Fruit fly (Drosophila melanogaster) whole organism, embryonic: Measurements from ENCODE around the gene CG1143.

Experiments
- Adf1 ChIP-seq: fragments of 200-800 bp; sonication (Bioruptor generic); IDR thresholded peaks from 2 replicates; pipeline ENCODE4 v1.3.6; 2022; ENCODE audit warnings: missing biosample characterization, missing genetic modification characterization
- Atf3 ChIP-seq: fragments of 200-800 bp; sonication (Bioruptor generic); optimal IDR thresholded peaks from 3 replicates; lab custom pipeline; 2016; ENCODE audit warnings: missing biosample characterization, missing genetic modification characterization
- CG13424 ChIP-seq: fragments of 200-800 bp; sonication (Bioruptor generic); optimal IDR thresholded peaks from 2 replicates; lab custom pipeline; 2019; ENCODE audit warnings: missing biosample characterization, mild to moderate bottlenecking, missing genetic modification characterization, moderate library complexity
- CG13624 ChIP-seq: fragments of 200-800 bp; sonication (Bioruptor generic); optimal IDR thresholded peaks from 2 replicates; lab custom pipeline; 2016; ENCODE audit warnings: missing biosample characterization, missing genetic modification characterization
- CG15514 ChIP-seq: fragments of 200-800 bp; sonication (Bioruptor generic); optimal IDR thresholded peaks from 3 replicates; lab custom pipeline; 2017; ENCODE audit warnings: missing biosample characterization, missing genetic modification characterization, mild to moderate bottlenecking, moderate library complexity, missing genetic modification reagents
- CG17385 ChIP-seq: fragments of 200-800 bp; sonication (Bioruptor generic); optimal IDR thresholded peaks from 3 replicates; lab custom pipeline; 2018; ENCODE audit warnings: missing biosample characterization, mild to moderate bottlenecking, missing genetic modification characterization
- CG2129 ChIP-seq: fragments of 200-800 bp; sonication (Bioruptor generic); IDR thresholded peaks from 2 replicates; pipeline ENCODE4 v1.3.6; 2022; ENCODE audit warnings: missing biosample characterization, missing genetic modification characterization; ENCODE audit not compliant: partially characterized antibody
- CG32532 ChIP-seq: fragments of 200-800 bp; sonication (Bioruptor generic); IDR thresholded peaks from 2 replicates; pipeline ENCODE4 v1.3.6; 2022; ENCODE audit warnings: missing biosample characterization, missing genetic modification characterization
- CG3281 ChIP-seq: fragments of 200-800 bp; sonication (Bioruptor generic); optimal IDR thresholded peaks from 3 replicates; lab custom pipeline; 2017; ENCODE audit warnings: missing biosample characterization, mild to moderate bottlenecking, missing genetic modification characterization
- CG34376 ChIP-seq: fragments of 200-800 bp; sonication (Bioruptor generic); optimal IDR thresholded peaks from 2 replicates; lab custom pipeline; 2018; ENCODE audit warnings: missing biosample characterization, mild to moderate bottlenecking, missing genetic modification characterization
- CG4404 ChIP-seq: fragments of 200-800 bp; sonication (Bioruptor generic); IDR thresholded peaks from 2 replicates; pipeline ENCODE4 v1.3.6; 2022; ENCODE audit warnings: missing biosample characterization, missing genetic modification characterization
- CG4424 ChIP-seq: fragments of 200-800 bp; sonication (Bioruptor generic); optimal IDR thresholded peaks from 3 replicates; lab custom pipeline; 2016; ENCODE audit warnings: missing biosample characterization, missing genetic modification characterization
- CG6272 ChIP-seq: fragments of 200-800 bp; sonication (Bioruptor generic); IDR thresholded peaks from 2 replicates; pipeline ENCODE4 v1.3.6; 2022; ENCODE audit warnings: missing biosample characterization, missing genetic modification characterization
- CG6689 ChIP-seq: fragments of 200-800 bp; sonication (Bioruptor generic); IDR thresholded peaks from 2 replicates; pipeline ENCODE4 v1.3.6; 2022; ENCODE audit warnings: missing biosample characterization, missing genetic modification characterization
- CG6813 ChIP-seq: fragments of 200-800 bp; sonication (Bioruptor generic); optimal IDR thresholded peaks from 2 replicates; lab custom pipeline; 2017; ENCODE audit warnings: missing biosample characterization, missing genetic modification characterization, mild to moderate bottlenecking, moderate library complexity, missing genetic modification reagents
- CG7372 ChIP-seq: fragments of 200-800 bp; sonication (Bioruptor generic); IDR thresholded peaks from 2 replicates; pipeline ENCODE4 v1.3.6; 2022; ENCODE audit warnings: missing biosample characterization, missing genetic modification characterization
- CG7745 ChIP-seq: fragments of 200-800 bp; sonication (Bioruptor generic); optimal IDR thresholded peaks from 2 replicates; lab custom pipeline; 2018; ENCODE audit warnings: missing biosample characterization, mild to moderate bottlenecking, missing genetic modification characterization, moderate library complexity
- CG8281 ChIP-seq: fragments of 200-800 bp; sonication (Bioruptor generic); optimal IDR thresholded peaks from 2 replicates; lab custom pipeline; 2018; ENCODE audit warnings: missing biosample characterization, mild to moderate bottlenecking, missing genetic modification characterization, moderate library complexity
- CG8290 ChIP-seq, 3 experiments: fragments of 200-800 bp; sonication (Bioruptor generic); optimal IDR thresholded peaks; 2 replicates each; lab custom pipeline; 2016 to 2019; ENCODE audit warnings: missing biosample characterization in 3 of 3, missing genetic modification characterization in 3 of 3, mild to moderate bottlenecking in 2 of 3, moderate library complexity in 1 of 3
- CG8478 ChIP-seq: fragments of >200 bp; optimal IDR thresholded peaks from 2 replicates; lab custom pipeline; 2018
- CG9215 ChIP-seq: fragments of 200-800 bp; sonication (Bioruptor generic); IDR thresholded peaks from 2 replicates; pipeline ENCODE4 v1.3.6; 2022; ENCODE audit warnings: missing biosample characterization, missing genetic modification characterization
- Dfd ChIP-seq, 2 experiments: fragments of >200 bp; optimal IDR thresholded peaks; 2 replicates each; lab custom pipeline; 2017; ENCODE audit warnings: missing biosample characterization in 2 of 2, missing genetic modification characterization in 2 of 2
- Dip3 ChIP-seq: fragments of 200-800 bp; sonication (Bioruptor generic); optimal IDR thresholded peaks from 3 replicates; lab custom pipeline; 2016; ENCODE audit warnings: missing biosample characterization, missing genetic modification characterization
- E2f1 ChIP-seq: fragments of 200-800 bp; sonication (Bioruptor generic); IDR thresholded peaks from 2 replicates; pipeline ENCODE4 v1.3.6; 2022; ENCODE audit warnings: missing biosample characterization, missing genetic modification characterization
- Fer1 ChIP-seq: fragments of 200-800 bp; sonication (Bioruptor generic); optimal IDR thresholded peaks from 2 replicates; lab custom pipeline; 2017; ENCODE audit warnings: missing biosample characterization, mild to moderate bottlenecking, missing genetic modification characterization
- Gug ChIP-seq: fragments of 200-800 bp; sonication (Bioruptor generic); IDR thresholded peaks from 4 replicates; pipeline ENCODE4 v1.3.6; 2022; ENCODE audit warnings: missing biosample characterization, missing genetic modification characterization
- HLH4C ChIP-seq: fragments of 200-800 bp; sonication (Bioruptor generic); IDR thresholded peaks from 3 replicates; pipeline ENCODE4 v1.3.6; 2022; ENCODE audit warnings: missing biosample characterization, missing genetic modification characterization; ENCODE audit not compliant: partially characterized antibody
- Med ChIP-seq: fragments of 200-800 bp; sonication (Bioruptor generic); peaks from one replicate; lab custom pipeline; 2016; ENCODE audit warnings: missing biosample characterization, missing genetic modification characterization, mild to moderate bottlenecking, inconsistent platforms, moderate library complexity
- Pdp1 ChIP-seq, 2 experiments: fragments of 200-800 bp; sonication (Bioruptor generic); optimal IDR thresholded peaks; 3 replicates each; lab custom pipeline; 2016; ENCODE audit warnings: missing biosample characterization in 2 of 2, missing genetic modification characterization in 2 of 2, mild to moderate bottlenecking in 1 of 2, moderate library complexity in 1 of 2
- Ssrp ChIP-seq: fragments of 200-800 bp; sonication (Bioruptor generic); optimal IDR thresholded peaks from 2 replicates; lab custom pipeline; 2018; ENCODE audit warnings: missing biosample characterization, mild to moderate bottlenecking, missing genetic modification characterization, moderate library complexity
- bab2 ChIP-seq: fragments of 200-800 bp; sonication (Bioruptor generic); optimal IDR thresholded peaks from 2 replicates; lab custom pipeline; 2016; ENCODE audit warnings: missing biosample characterization, missing genetic modification characterization
- bigmax ChIP-seq: fragments of 200-800 bp; sonication (Bioruptor generic); optimal IDR thresholded peaks from 2 replicates; lab custom pipeline; 2018; ENCODE audit warnings: missing biosample characterization, mild to moderate bottlenecking, missing genetic modification characterization
- cas ChIP-seq: fragments of 200-800 bp; sonication (Bioruptor generic); IDR thresholded peaks from 2 replicates; pipeline ENCODE4 v1.3.6; 2022; ENCODE audit warnings: missing biosample characterization, missing genetic modification characterization
- caup ChIP-seq: fragments of 200-800 bp; sonication (Bioruptor generic); optimal IDR thresholded peaks from 3 replicates; lab custom pipeline; 2017; ENCODE audit warnings: missing biosample characterization, mild to moderate bottlenecking, missing genetic modification characterization, moderate library complexity; ENCODE audit not compliant: severe bottlenecking
- cg ChIP-seq: fragments of 200-800 bp; sonication (Bioruptor generic); optimal IDR thresholded peaks from 3 replicates; lab custom pipeline; 2019; ENCODE audit warnings: missing biosample characterization, mild to moderate bottlenecking, missing genetic modification characterization, moderate library complexity
- chinmo ChIP-seq: fragments of 200-800 bp; sonication (Bioruptor generic); IDR thresholded peaks from 4 replicates; pipeline ENCODE4 v1.3.6; 2022; ENCODE audit warnings: missing biosample characterization, missing genetic modification characterization; ENCODE audit not compliant: partially characterized antibody
- dmrt99B ChIP-seq: fragments of 200-800 bp; sonication (Bioruptor generic); optimal IDR thresholded peaks from 2 replicates; lab custom pipeline; 2018; ENCODE audit warnings: missing biosample characterization, mild to moderate bottlenecking, missing genetic modification characterization, moderate library complexity
- grn ChIP-seq: fragments of 200-800 bp; sonication (Bioruptor generic); optimal IDR thresholded peaks from 3 replicates; lab custom pipeline; 2017; ENCODE audit warnings: missing biosample characterization, missing genetic modification characterization
- jing ChIP-seq: fragments of 200-800 bp; sonication (Bioruptor generic); optimal IDR thresholded peaks from 2 replicates; lab custom pipeline; 2018; ENCODE audit warnings: missing biosample characterization, mild to moderate bottlenecking, missing genetic modification characterization
- lov ChIP-seq, 2 experiments: fragments of 200-800 bp in 1 of 2; fragments of >200 bp in 1 of 2; sonication (Bioruptor generic) in 1 of 2; IDR thresholded peaks in 1 of 2; optimal IDR thresholded peaks in 1 of 2; 2 replicates in 1 of 2; 3 replicates in 1 of 2; pipeline versions ENCODE4 v1.3.6 to Lab custom; 2017 to 2022; ENCODE audit warnings: missing biosample characterization in 1 of 2, missing genetic modification characterization in 1 of 2
- nom ChIP-seq: fragments of 200-800 bp; sonication (Bioruptor generic); optimal IDR thresholded peaks from 2 replicates; lab custom pipeline; 2017; ENCODE audit warnings: missing biosample characterization, missing genetic modification characterization, mild to moderate bottlenecking, moderate library complexity, missing genetic modification reagents
- scrt ChIP-seq: fragments of 200-800 bp; sonication (Bioruptor generic); optimal IDR thresholded peaks from 2 replicates; lab custom pipeline; 2018; ENCODE audit warnings: missing biosample characterization, mild to moderate bottlenecking, missing genetic modification characterization, moderate library complexity

The CG1143 gene

dm6 chr3L:2636023-2636968 lies 8.9 kb upstream of the CG1143 start (continued):
- no peak for TF ChIP-seq CG13424 (tag; lab: Kevin White, UChicago)
- TF ChIP-seq CG8281 (tag; lab: Kevin White, UChicago): no peak
- TF ChIP-seq CG6689: no peak
- TF ChIP-seq Atf3: no peak

- TF ChIP-seq CG4424 (GFP tag; lab: Kevin White, UChicago) (no peak), scrt (no peak), HLH4C (no peak), CG6272 (GFP tag; lab: Robert Waterston, UW) (0 out of 2 replicates have a peak, but pooled peaks have one; percentile 6), Med (GFP tag; lab: Kevin White, UChicago) (peak; percentile 1), lov (optimal IDR thresholded peaks at IDR 0.05; lab: Kevin White, UChicago) (no peak), lov (GFP tag; IDR thresholded peaks at IDR 0.05; lab: Robert Waterston, UW) (0 out of 3 replicates have a peak, but pooled peaks have one; percentile 16)
- TF ChIP-seq, all 482 proteins: peak for 3
Observed at dm6 chr3L:2643324-2643723, 1.8 kb upstream of the CG1143 start, which contains the start of gene CG14949. TSS of gene CG14949 (minus strand) at chr3L:2643424.

dm6 chr3L:2647523-2648378 lies 2.6 kb downstream of the CG1143 start, which contains the start of gene CG1246:
TSS of gene CG1246 (plus strand) at chr3L:2648048.
- TF ChIP-seq CG4404 (GFP tag; lab: Robert Waterston, UW) (no peak), cg (GFP tag; lab: Kevin White, UChicago) (no peak), Fer1 (GFP tag; lab: Kevin White, UChicago) (peak; percentile 70), bab2 (GFP tag; lab: Kevin White, UChicago) (no peak), CG7745 (no peak), caup (GFP tag; lab: Kevin White, UChicago) (peak; percentile 29), jing (GFP tag; lab: Kevin White, UChicago) (no peak), CG8290 (GFP tag; optimal IDR thresholded peaks at IDR 0.05; lab: Kevin White, UChicago) (no peak), CG8290 (tag; optimal IDR thresholded peaks at IDR 0.05; lab: Kevin White, UChicago) (no peak), Pdp1 (GFP tag; optimal IDR thresholded peaks at IDR 0.05; lab: Kevin White, UChicago) (peak in 1 of 2 experiments; percentile 96), CG8478 (lab: Kevin White, UChicago) (no peak), Dfd (GFP tag; optimal IDR thresholded peaks at IDR 0.05; lab: Kevin White, UChicago) (no peak), CG3281 (GFP tag; lab: Kevin White, UChicago) (peak; percentile 9), E2f1 (GFP tag; lab: Robert Waterston, UW) (no peak), CG34376 (GFP tag; lab: Kevin White, UChicago) (peak; percentile 91), CG17385 (GFP tag; lab: Kevin White, UChicago) (peak; percentile 5), CG9215 (GFP tag; lab: Robert Waterston, UW) (no peak), chinmo (GFP tag; lab: Robert Waterston, UW) (peak; percentile 75; the same call in 1 of the 4 replicates), CG32532 (GFP tag; lab: Robert Waterston, UW) (no peak), cas (no peak), bigmax (no peak), CG15514 (GFP tag; lab: Kevin White, UChicago) (peak; percentile 33), Dip3 (GFP tag; lab: Kevin White, UChicago) (no peak), nom (GFP tag; lab: Kevin White, UChicago) (no peak), CG6813 (GFP tag; lab: Kevin White, UChicago) (peak; percentile 41), CG7372 (GFP tag; lab: Robert Waterston, UW) (0 out of 2 replicates have a peak, but pooled peaks have one; percentile 30), Med (GFP tag; lab: Kevin White, UChicago) (peak; percentile 34), Ssrp (tag; lab: Kevin White, UChicago) (no peak), Gug (GFP tag; lab: Robert Waterston, UW) (no peak), CG2129 (GFP tag; lab: Robert Waterston, UW) (no peak), dmrt99B (tag; lab: Kevin White, UChicago) (no peak), Adf1 (GFP tag; lab: Robert Waterston, UW) (no peak), grn (GFP tag; lab: Kevin White, UChicago) (peak; percentile 66), CG13624 (GFP tag; lab: Kevin White, UChicago) (no peak)
